Fruit fly (Drosophila melanogaster) whole organism, wandering third instar larva: ENCODE data around the gene CG32486.

Experiments
- CG32264 ChIP-seq: fragments of 200-800 bp; sonication (Bioruptor generic); optimal IDR thresholded peaks from 2 replicates; lab custom pipeline; 2016; ENCODE audit warnings: missing biosample characterization, missing genetic modification characterization
- CG9705 ChIP-seq: fragments of 200-800 bp; sonication (Bioruptor generic); optimal IDR thresholded peaks from 2 replicates; lab custom pipeline; 2018; ENCODE audit warnings: missing biosample characterization, mild to moderate bottlenecking, missing genetic modification characterization
- CrebA ChIP-seq: fragments of 200-800 bp; sonication (Bioruptor generic); optimal IDR thresholded peaks from 2 replicates; lab custom pipeline; 2016; ENCODE audit warnings: missing biosample characterization, mild to moderate bottlenecking, missing genetic modification characterization, borderline replicate concordance
- Dfd ChIP-seq: fragments of >200 bp; optimal IDR thresholded peaks from 2 replicates; lab custom pipeline; 2017; ENCODE audit warnings: missing biosample characterization, missing genetic modification characterization
- Dif ChIP-seq: fragments of 200-275, 200-300 bp; sonication (Bioruptor generic); optimal IDR thresholded peaks from 2 replicates; lab custom pipeline; 2018; ENCODE audit warnings: missing biosample characterization, missing genetic modification characterization; ENCODE audit not compliant: partially characterized antibody
- GATAd ChIP-seq: sonication (Bioruptor generic); optimal IDR thresholded peaks from 2 replicates; lab custom pipeline; 2016; ENCODE audit warnings: missing biosample characterization, missing genetic modification characterization
- HLH106 ChIP-seq: fragments of 200-800 bp; optimal IDR thresholded peaks from 3 replicates; lab custom pipeline; 2019; ENCODE audit warnings: missing biosample characterization, mild to moderate bottlenecking, missing genetic modification characterization, moderate library complexity
- Hnf4 ChIP-seq: fragments of 200-800 bp; sonication (Bioruptor generic); optimal IDR thresholded peaks from 2 replicates; lab custom pipeline; 2016; ENCODE audit warnings: missing biosample characterization, mild to moderate bottlenecking, missing genetic modification characterization
- Hr78 ChIP-seq: fragments of >200 bp; optimal IDR thresholded peaks from 2 replicates; lab custom pipeline; 2017; ENCODE audit warnings: missing biosample characterization, missing genetic modification characterization
- Hr83 ChIP-seq: fragments of 200-300 bp; sonication (Bioruptor generic); optimal IDR thresholded peaks from 2 replicates; lab custom pipeline; 2016; ENCODE audit warnings: missing biosample characterization, mild to moderate bottlenecking, missing genetic modification characterization, moderate library complexity; ENCODE audit not compliant: poor library complexity, severe bottlenecking
- Jra ChIP-seq: sonication (Bioruptor generic); optimal IDR thresholded peaks from 2 replicates; lab custom pipeline; 2016; ENCODE audit warnings: missing biosample characterization, missing genetic modification characterization
- Mio ChIP-seq: sonication (Bioruptor generic); optimal IDR thresholded peaks from 2 replicates; lab custom pipeline; 2016; ENCODE audit warnings: missing biosample characterization, missing genetic modification characterization
- OdsH ChIP-seq: fragments of 200-800 bp; sonication (Bioruptor generic); optimal IDR thresholded peaks from 2 replicates; lab custom pipeline; 2016; ENCODE audit warnings: missing biosample characterization, mild to moderate bottlenecking, missing genetic modification characterization
- Rel ChIP-seq, 2 experiments: fragments of 200-800 bp; sonication (Bioruptor generic) in 1 of 2; optimal IDR thresholded peaks; 2 replicates in 1 of 2; 3 replicates in 1 of 2; lab custom pipeline; 2016 to 2019; ENCODE audit warnings: mild to moderate bottlenecking in 2 of 2, missing biosample characterization in 2 of 2, missing genetic modification characterization in 2 of 2, moderate library complexity in 1 of 2
- Sp1 ChIP-seq: fragments of 200-800 bp; sonication (Bioruptor generic); optimal IDR thresholded peaks from 3 replicates; lab custom pipeline; 2019; ENCODE audit warnings: missing biosample characterization, mild to moderate bottlenecking, missing genetic modification characterization, moderate library complexity
- Vsx2 ChIP-seq: fragments of 200-300, 225-300 bp; sonication (Bioruptor generic); optimal IDR thresholded peaks from 2 replicates; lab custom pipeline; 2018; ENCODE audit warnings: missing biosample characterization, missing genetic modification characterization; ENCODE audit not compliant: partially characterized antibody
- br ChIP-seq: fragments of 200-800 bp; sonication (Bioruptor generic); optimal IDR thresholded peaks from 2 replicates; lab custom pipeline; 2016; ENCODE audit warnings: missing biosample characterization, missing genetic modification characterization
- brk ChIP-seq: fragments of 200-800 bp; sonication (Bioruptor generic); optimal IDR thresholded peaks from 2 replicates; lab custom pipeline; 2016; ENCODE audit warnings: missing biosample characterization, mild to moderate bottlenecking, missing genetic modification characterization
- dl ChIP-seq, 2 experiments: fragments of 175-275, 200-275 bp in 1 of 2; fragments of 200-275 bp in 1 of 2; sonication (Bioruptor generic); optimal IDR thresholded peaks; lab custom pipeline; 2018; ENCODE audit warnings: mild to moderate bottlenecking in 2 of 2, missing biosample characterization in 2 of 2, missing genetic modification characterization in 2 of 2, moderate library complexity in 2 of 2; ENCODE audit not compliant: partially characterized antibody in 2 of 2, insufficient read depth in 1 of 2
- dmrt93B ChIP-seq: fragments of 200-800 bp; sonication (Bioruptor generic); optimal IDR thresholded peaks from 2 replicates; lab custom pipeline; 2018; ENCODE audit warnings: missing biosample characterization, mild to moderate bottlenecking, missing genetic modification characterization
- dsf ChIP-seq: sonication (Bioruptor generic); optimal IDR thresholded peaks from 2 replicates; lab custom pipeline; 2016; ENCODE audit warnings: missing biosample characterization, missing genetic modification characterization, borderline replicate concordance
- ey ChIP-seq: fragments of 200-800 bp; sonication (Bioruptor generic); optimal IDR thresholded peaks from 2 replicates; lab custom pipeline; 2016; ENCODE audit warnings: missing biosample characterization, missing genetic modification characterization
- foxo ChIP-seq, 2 experiments: fragments of 200-800 bp; sonication (Bioruptor generic); optimal IDR thresholded peaks; 2 replicates in 1 of 2; 3 replicates in 1 of 2; lab custom pipeline; 2016 to 2017; ENCODE audit warnings: missing biosample characterization in 2 of 2, missing genetic modification characterization in 2 of 2
- fru ChIP-seq: fragments of 200-800 bp; sonication (Bioruptor generic); optimal IDR thresholded peaks from 3 replicates; lab custom pipeline; 2016; ENCODE audit warnings: missing biosample characterization, mild to moderate bottlenecking, missing genetic modification characterization
- h ChIP-seq: fragments of 200-800 bp; sonication (Bioruptor generic); optimal IDR thresholded peaks from 3 replicates; lab custom pipeline; 2016; ENCODE audit warnings: missing biosample characterization, mild to moderate bottlenecking, missing genetic modification characterization
- jim ChIP-seq: fragments of 175-275, 200-325 bp; sonication (Bioruptor generic); optimal IDR thresholded peaks from 2 replicates; lab custom pipeline; 2016; ENCODE audit warnings: missing biosample characterization, mild to moderate bottlenecking, missing genetic modification characterization
- lola ChIP-seq: fragments of >200 bp; optimal IDR thresholded peaks from 2 replicates; lab custom pipeline; 2017; ENCODE audit warnings: missing biosample characterization, missing genetic modification characterization
- psq ChIP-seq: fragments of 200-800 bp; sonication (Bioruptor generic); optimal IDR thresholded peaks from 3 replicates; lab custom pipeline; 2017; ENCODE audit warnings: missing biosample characterization, mild to moderate bottlenecking, missing genetic modification characterization, moderate library complexity
- rgr ChIP-seq: fragments of 200-800 bp; sonication (Bioruptor generic); optimal IDR thresholded peaks from 3 replicates; lab custom pipeline; 2016; ENCODE audit warnings: missing biosample characterization, mild to moderate bottlenecking, missing genetic modification characterization
- sage ChIP-seq: fragments of 200-800 bp; sonication (Bioruptor generic); optimal IDR thresholded peaks from 2 replicates; lab custom pipeline; 2016; ENCODE audit warnings: missing biosample characterization, mild to moderate bottlenecking, missing genetic modification characterization
- sv ChIP-seq: fragments of 200-800 bp; sonication (Bioruptor generic); optimal IDR thresholded peaks from 3 replicates; lab custom pipeline; 2016; ENCODE audit warnings: missing biosample characterization, missing genetic modification characterization
- tai ChIP-seq: sonication (Bioruptor generic); optimal IDR thresholded peaks from 2 replicates; lab custom pipeline; 2016; ENCODE audit warnings: missing biosample characterization, missing genetic modification characterization
- woc ChIP-seq: sonication (Bioruptor generic); optimal IDR thresholded peaks from 2 replicates; lab custom pipeline; 2016; ENCODE audit warnings: missing biosample characterization, mild to moderate bottlenecking, missing genetic modification characterization

Gene CG32486

dm6 chr3L:3046325-3047156, 24.1 kb downstream of the CG32486 start, which contains the start of the genes scramb2 and Sk2 (continued):
- TF ChIP-seq ey (GFP tag; lab: Kevin White, UChicago) = peak; percentile 91
- peak; percentile 82 for TF ChIP-seq Mio (GFP tag; lab: Kevin White, UChicago)
- peak; percentile 28 for TF ChIP-seq jim
- TF ChIP-seq Jra = peak; percentile 85
- TF ChIP-seq Dfd (GFP tag; lab: Kevin White, UChicago) = no peak
- peak; percentile 93 for TF ChIP-seq br (GFP tag; lab: Kevin White, UChicago)
- no peak for TF ChIP-seq Vsx2 (GFP tag; lab: Kevin White, UChicago)

- TF ChIP-seq br (GFP tag; lab: Kevin White, UChicago) (peak; percentile 84), psq (GFP tag; lab: Kevin White, UChicago) (peak; percentile 81), Dif (GFP tag; lab: Kevin White, UChicago) (no peak), rgr (GFP tag; lab: Kevin White, UChicago) (peak; percentile 90), OdsH (GFP tag; lab: Kevin White, UChicago) (peak; percentile 87), CG32264 (GFP tag; lab: Kevin White, UChicago) (peak; percentile 80), woc (peak; percentile 76), fru (peak; percentile 89), dmrt93B (peak; percentile 67), tai (GFP tag; lab: Kevin White, UChicago) (no peak), dsf (GFP tag; lab: Kevin White, UChicago) (peak; percentile 34), sv (GFP tag; lab: Kevin White, UChicago) (no peak), h (GFP tag; lab: Kevin White, UChicago) (peak; percentile 82), Sp1 (GFP tag; lab: Kevin White, UChicago) (peak; percentile 84), sage (peak; percentile 62), Hnf4 (peak; percentile 70), HLH106 (tag; lab: Kevin White, UChicago) (peak; percentile 77), foxo (GFP tag; optimal IDR thresholded peaks at IDR 0.05; lab: Kevin White, UChicago) (peak; percentile 74 to 86), Vsx2 (GFP tag; lab: Kevin White, UChicago) (no peak), CrebA (GFP tag; lab: Kevin White, UChicago) (no peak), brk (GFP tag; lab: Kevin White, UChicago) (peak; percentile 66), Hr83 (GFP tag; lab: Kevin White, UChicago) (peak; percentile 5), ey (GFP tag; lab: Kevin White, UChicago) (peak; percentile 86), Jra (peak; percentile 1), Mio (GFP tag; lab: Kevin White, UChicago) (peak; percentile 5), Rel (GFP tag; optimal IDR thresholded peaks at IDR 0.05; lab: Kevin White, UChicago) (peak; percentile 76), Rel (tag; optimal IDR thresholded peaks at IDR 0.05; lab: Kevin White, UChicago) (no peak)
Observed at dm6 chr3L:3045256-3045743, 25.3 kb downstream of the CG32486 start.

- TF ChIP-seq ey (GFP tag; lab: Kevin White, UChicago) = peak; percentile 49
- TF ChIP-seq Hnf4 = peak; percentile 64
- no peak for TF ChIP-seq GATAd (GFP tag; lab: Kevin White, UChicago)
- TF ChIP-seq Sp1 (GFP tag; lab: Kevin White, UChicago) = peak; percentile 51
- peak in 1 of 2 experiments; percentile 85 for TF ChIP-seq foxo (GFP tag; optimal IDR thresholded peaks at IDR 0.05; lab: Kevin White, UChicago)
- peak; percentile 18 for TF ChIP-seq CG32264 (GFP tag; lab: Kevin White, UChicago)
- no peak for TF ChIP-seq Rel (GFP tag; optimal IDR thresholded peaks at IDR 0.05; lab: Kevin White, UChicago)
- TF ChIP-seq Rel (tag; optimal IDR thresholded peaks at IDR 0.05; lab: Kevin White, UChicago) = no peak
- peak; percentile 64 for TF ChIP-seq rgr (GFP tag; lab: Kevin White, UChicago)
- no peak for TF ChIP-seq tai (GFP tag; lab: Kevin White, UChicago)
- TF ChIP-seq HLH106 (tag; lab: Kevin White, UChicago) = peak; percentile 57
- peak; percentile 78 for TF ChIP-seq fru
- TF ChIP-seq Hr78 (GFP tag; lab: Kevin White, UChicago) = no peak
- TF ChIP-seq OdsH (GFP tag; lab: Kevin White, UChicago) = peak; percentile 42
- TF ChIP-seq dmrt93B = peak; percentile 29
- TF ChIP-seq dl (GFP tag; optimal IDR thresholded peaks at IDR 0.05; lab: Kevin White, UChicago; ENCODE audit: insufficient read depth in 1 of 2, partially characterized antibody in 2 of 2) = no peak
- no peak for TF ChIP-seq CG9705 (GFP tag; lab: Kevin White, UChicago)
- peak; percentile 31 for TF ChIP-seq woc
- peak; percentile 25 for TF ChIP-seq sv (GFP tag; lab: Kevin White, UChicago)
- TF ChIP-seq Vsx2 (GFP tag; lab: Kevin White, UChicago) = no peak
- peak; percentile 13 for TF ChIP-seq Jra
- peak; percentile 70 for TF ChIP-seq br (GFP tag; lab: Kevin White, UChicago)
- TF ChIP-seq jim = no peak
- peak; percentile 48 for TF ChIP-seq h (GFP tag; lab: Kevin White, UChicago)
- no peak for TF ChIP-seq Dfd (GFP tag; lab: Kevin White, UChicago)
- no peak for TF ChIP-seq lola (GFP tag; lab: Kevin White, UChicago)
- peak; percentile 49 for TF ChIP-seq psq (GFP tag; lab: Kevin White, UChicago)
Observed at dm6 chr3L:3042150-3043049, 28.2 kb downstream of the CG32486 start, which contains the start of gene Prx4. Gene Prx4, plus strand, starts transcription at chr3L:3042359.
